Worm (Caenorhabditis elegans) whole organism, young adult: ENCODE results near the gene R01B10.3.

ENCODE experiments used
- B0261.1 ChIP-seq: sonication (generic microtip); optimal IDR thresholded peaks from 2 replicates; lab custom pipeline; 2016; ENCODE audit warnings: mild to moderate bottlenecking, missing genetic modification characterization, moderate library complexity, missing compliant biosample characterization
- F23B12.7 ChIP-seq: sonication (generic microtip); optimal IDR thresholded peaks from 2 replicates; lab custom pipeline; 2017; ENCODE audit warnings: missing genetic modification characterization, mild to moderate bottlenecking, missing compliant biosample characterization, antibody characterized with exemption, moderate library complexity; ENCODE audit not compliant: insufficient read depth
- F37B4.10 ChIP-seq: fragments of 200-800 bp; sonication (Bioruptor generic); IDR thresholded peaks from 2 replicates; pipeline ENCODE4 v1.3.6; 2022; ENCODE audit warnings: missing genetic modification characterization, missing compliant biosample characterization
- K12H6.12 ChIP-seq: fragments of 200-800 bp; sonication (Bioruptor generic); optimal IDR thresholded peaks from 2 replicates; lab custom pipeline; 2018; ENCODE audit warnings: mild to moderate bottlenecking, missing genetic modification characterization, missing compliant biosample characterization
- T07F8.4 ChIP-seq: sonication (generic microtip); optimal IDR thresholded peaks from 2 replicates; lab custom pipeline; 2016; ENCODE audit warnings: mild to moderate bottlenecking, missing genetic modification characterization, moderate library complexity, missing compliant biosample characterization
- Y67H2A.10 ChIP-seq: fragments of 200-800 bp; sonication (Bioruptor generic); conservative IDR thresholded peaks from 2 replicates; pipeline ENCODE4 v1.3.6; 2022; ENCODE audit warnings: missing genetic modification reagents, missing genetic modification characterization, missing compliant biosample characterization
- Y95B8A.8 ChIP-seq: fragments of 200-800 bp; sonication (Bioruptor generic); IDR thresholded peaks from 2 replicates; pipeline ENCODE4 v1.3.6; 2022; ENCODE audit warnings: missing genetic modification reagents, missing genetic modification characterization, missing compliant biosample characterization
- ama-1 ChIP-seq, 3 experiments: fragments of 150-350 bp in 1 of 3; sonication (generic microtip) in 2 of 3; optimal IDR thresholded peaks; 2 replicates each; lab custom pipeline; 2014 to 2018; ENCODE audit warnings: missing biosample characterization in 2 of 3, missing genetic modification characterization in 2 of 3, missing genetic modification reagents in 2 of 3
- aptf-2 ChIP-seq: fragments of 200-800 bp; sonication (Bioruptor generic); conservative IDR thresholded peaks from 2 replicates; pipeline ENCODE4 v1.3.6; 2022; ENCODE audit warnings: missing genetic modification reagents, missing genetic modification characterization, missing compliant biosample characterization
- aptf-3 ChIP-seq: fragments of 200-800 bp; sonication (Bioruptor generic); IDR thresholded peaks from 2 replicates; pipeline ENCODE4 v1.3.6; 2022; ENCODE audit warnings: missing genetic modification characterization, missing compliant biosample characterization
- atf-7 ChIP-seq: sonication (generic microtip); optimal IDR thresholded peaks from 2 replicates; lab custom pipeline; 2017; ENCODE audit warnings: mild to moderate bottlenecking, missing genetic modification characterization, missing compliant biosample characterization
- attf-5 ChIP-seq: fragments of 200-800 bp; sonication (Bioruptor generic); optimal IDR thresholded peaks from 2 replicates; lab custom pipeline; 2018; ENCODE audit warnings: mild to moderate bottlenecking, missing genetic modification characterization, missing compliant biosample characterization
- ccch-3 ChIP-seq: fragments of 200-800 bp; sonication (Bioruptor generic); optimal IDR thresholded peaks from 2 replicates; lab custom pipeline; 2018; ENCODE audit warnings: mild to moderate bottlenecking, missing genetic modification characterization, missing compliant biosample characterization
- cebp-1 ChIP-seq, 2 experiments: fragments of 200-800 bp in 1 of 2; sonication (Bioruptor generic) in 1 of 2; sonication (generic microtip) in 1 of 2; IDR thresholded peaks in 1 of 2; optimal IDR thresholded peaks in 1 of 2; 2 replicates each; pipeline versions ENCODE4 v1.3.6 to Lab custom; 2017 to 2022; ENCODE audit warnings: missing compliant biosample characterization in 2 of 2, missing genetic modification characterization in 2 of 2, mild to moderate bottlenecking in 1 of 2, missing genetic modification reagents in 1 of 2, moderate library complexity in 1 of 2
- cebp-2 ChIP-seq: fragments of 200-800 bp; sonication (Bioruptor generic); IDR thresholded peaks from 2 replicates; pipeline ENCODE4 v1.3.6; 2022; ENCODE audit warnings: missing genetic modification characterization, missing compliant biosample characterization
- ceh-27 ChIP-seq: fragments of 200-800 bp; sonication (Bioruptor generic); optimal IDR thresholded peaks from 2 replicates; lab custom pipeline; 2018; ENCODE audit warnings: mild to moderate bottlenecking, missing genetic modification characterization, moderate library complexity, missing compliant biosample characterization
- ceh-91 ChIP-seq: fragments of 200-800 bp; sonication (Bioruptor generic); IDR thresholded peaks from 2 replicates; pipeline ENCODE4 v1.3.6; 2022; ENCODE audit warnings: missing genetic modification reagents, missing genetic modification characterization, missing compliant biosample characterization
- egl-44 ChIP-seq: fragments of 200-800 bp; sonication (Bioruptor generic); IDR thresholded peaks from 2 replicates; pipeline ENCODE4 v1.3.6; 2022; ENCODE audit warnings: missing genetic modification reagents, missing genetic modification characterization, missing compliant biosample characterization
- hlh-26 ChIP-seq: fragments of 200-800 bp; sonication (Bioruptor generic); conservative IDR thresholded peaks from 2 replicates; pipeline ENCODE4 v1.3.6; 2022; ENCODE audit warnings: missing genetic modification reagents, missing genetic modification characterization, missing compliant biosample characterization
- hmg-1.2 ChIP-seq: fragments of 200-800 bp; sonication (Bioruptor generic); IDR thresholded peaks from 2 replicates; pipeline ENCODE4 v1.3.6; 2022; ENCODE audit warnings: missing genetic modification reagents, missing genetic modification characterization, missing compliant biosample characterization
- hsf-1 ChIP-seq: fragments of 200-800 bp; sonication (Bioruptor generic); IDR thresholded peaks from 2 replicates; pipeline ENCODE4 v1.3.6; 2022; ENCODE audit warnings: missing genetic modification reagents, missing genetic modification characterization, missing compliant biosample characterization
- let-526 ChIP-seq: fragments of 200-800 bp; sonication (Bioruptor generic); IDR thresholded peaks from 2 replicates; pipeline ENCODE4 v1.3.6; 2022; ENCODE audit warnings: missing genetic modification reagents, missing genetic modification characterization, missing compliant biosample characterization
- lin-26 ChIP-seq: fragments of 200-800 bp; sonication (Bioruptor generic); IDR thresholded peaks from 2 replicates; pipeline ENCODE4 v1.3.6; 2022; ENCODE audit warnings: missing genetic modification reagents, missing genetic modification characterization, missing compliant biosample characterization
- lsy-27 ChIP-seq: sonication (generic microtip); optimal IDR thresholded peaks from 2 replicates; lab custom pipeline; 2017; ENCODE audit warnings: missing genetic modification characterization, mild to moderate bottlenecking, missing compliant biosample characterization, antibody characterized with exemption, missing genotype, borderline replicate concordance; ENCODE audit not compliant: insufficient read depth
- madf-6 ChIP-seq: fragments of 200-800 bp; sonication (Bioruptor generic); IDR thresholded peaks from 2 replicates; pipeline ENCODE4 v1.3.6; 2022; ENCODE audit warnings: missing genetic modification reagents, missing genetic modification characterization, missing compliant biosample characterization
- madf-8 ChIP-seq: fragments of 200-800 bp; sonication (Bioruptor generic); conservative IDR thresholded peaks from 2 replicates; pipeline ENCODE4 v1.3.6; 2022; ENCODE audit warnings: missing genetic modification reagents, missing genetic modification characterization, missing compliant biosample characterization
- mcd-1 ChIP-seq: fragments of 200-800 bp; sonication (Bioruptor generic); IDR thresholded peaks from 2 replicates; pipeline ENCODE4 v1.3.6; 2022; ENCODE audit warnings: missing genetic modification reagents, missing genetic modification characterization, missing compliant biosample characterization
- mel-28 ChIP-seq: sonication (generic microtip); optimal IDR thresholded peaks from 2 replicates; lab custom pipeline; 2016; ENCODE audit warnings: borderline replicate concordance, mild to moderate bottlenecking, missing genetic modification characterization, missing compliant biosample characterization
- mxl-1 ChIP-seq: sonication (generic microtip); optimal IDR thresholded peaks from 2 replicates; lab custom pipeline; 2016; ENCODE audit warnings: missing genetic modification characterization, missing compliant biosample characterization
- nfya-1 ChIP-seq: sonication (generic microtip); optimal IDR thresholded peaks from 2 replicates; lab custom pipeline; 2017; ENCODE audit warnings: antibody characterized with exemption, missing compliant biosample characterization, missing genetic modification characterization, borderline replicate concordance; ENCODE audit not compliant: insufficient read depth
- nhr-90 ChIP-seq: sonication (generic microtip); optimal IDR thresholded peaks from 2 replicates; lab custom pipeline; 2016; ENCODE audit warnings: missing genotype, mild to moderate bottlenecking, missing genetic modification characterization, missing compliant biosample characterization
- rcor-1 ChIP-seq: fragments of 200-800 bp; sonication (Bioruptor generic); IDR thresholded peaks from 2 replicates; pipeline ENCODE4 v1.3.6; 2022; ENCODE audit warnings: missing genetic modification reagents, missing genetic modification characterization, missing compliant biosample characterization
- rec-8 ChIP-seq, 2 experiments: sonication (generic microtip); optimal IDR thresholded peaks; 2 replicates each; lab custom pipeline; 2016; ENCODE audit warnings: mild to moderate bottlenecking in 2 of 2, missing genetic modification characterization in 2 of 2, missing genetic modification reagents in 2 of 2, missing genotype in 2 of 2, missing biosample characterization in 1 of 2, missing compliant biosample characterization in 1 of 2, moderate library complexity in 1 of 2
- snpc-4 ChIP-seq, 5 experiments: fragments of 150-350 bp in 1 of 5; sonication (generic microtip) in 4 of 5; optimal IDR thresholded peaks; 2 replicates each; lab custom pipeline; 2014 to 2018; ENCODE audit warnings: missing genetic modification characterization in 5 of 5, missing biosample characterization in 3 of 5, antibody characterized with exemption in 2 of 5, mild to moderate bottlenecking in 2 of 5, missing compliant biosample characterization in 2 of 5, missing genotype in 2 of 5, moderate library complexity in 2 of 5, missing genetic modification reagents in 1 of 5
- somi-1 ChIP-seq: fragments of 200-800 bp; sonication (Bioruptor generic); optimal IDR thresholded peaks from 2 replicates; lab custom pipeline; 2018; ENCODE audit warnings: mild to moderate bottlenecking, missing genetic modification characterization, missing compliant biosample characterization
- tlf-1 ChIP-seq: fragments of 200-800 bp; sonication (Bioruptor generic); optimal IDR thresholded peaks from 2 replicates; lab custom pipeline; 2018; ENCODE audit warnings: mild to moderate bottlenecking, missing genetic modification characterization, missing compliant biosample characterization
- unc-130 ChIP-seq: sonication (generic microtip); optimal IDR thresholded peaks from 2 replicates; lab custom pipeline; 2016; ENCODE audit warnings: missing genetic modification reagents, missing genetic modification characterization, missing compliant biosample characterization
- unc-62 ChIP-seq: fragments of 150-350 bp; optimal IDR thresholded peaks from 2 replicates; lab custom pipeline; 2014; ENCODE audit warnings: missing biosample characterization, missing genetic modification reagents, missing genetic modification characterization
- xnd-1 ChIP-seq: sonication (generic microtip); optimal IDR thresholded peaks from 2 replicates; lab custom pipeline; 2016; ENCODE audit warnings: missing genotype, missing genetic modification reagents, missing genetic modification characterization, missing compliant biosample characterization
- ztf-25 ChIP-seq: fragments of 200-800 bp; sonication (Bioruptor generic); IDR thresholded peaks from 2 replicates; pipeline ENCODE4 v1.3.6; 2022; ENCODE audit warnings: missing genetic modification reagents, missing genetic modification characterization, missing compliant biosample characterization

Gene R01B10.3

ce11 chrV:6067112-6067511, 22.2 kb upstream of the R01B10.3 start, which contains the start of gene srh-10:
TSS of gene srh-10 (minus strand) at chrV:6067140.
- no peak for TF ChIP-seq ztf-25 (GFP tag; lab: Robert Waterston, UW)
- TF ChIP-seq hsf-1 (GFP tag; lab: Robert Waterston, UW), result no peak
- no peak for TF ChIP-seq Y67H2A.10
- TF ChIP-seq T07F8.4 (tag; lab: Kevin White, UChicago), result no peak
- TF ChIP-seq let-526, result no peak
- TF ChIP-seq madf-8 (GFP tag; lab: Robert Waterston, UW), result no peak
- no peak for TF ChIP-seq cebp-1 (GFP tag; IDR thresholded peaks at IDR 0.05; lab: Robert Waterston, UW)
- TF ChIP-seq cebp-1 (tag; optimal IDR thresholded peaks at IDR 0.05; lab: Kevin White, UChicago), result no peak
- TF ChIP-seq ceh-91 (GFP tag; lab: Robert Waterston, UW), result no peak
- no peak for TF ChIP-seq mel-28 (tag; lab: Kevin White, UChicago)
- no peak for TF ChIP-seq somi-1 (GFP tag; lab: Kevin White, UChicago)
- no peak for TF ChIP-seq lin-26 (GFP tag; lab: Robert Waterston, UW)
- TF ChIP-seq tlf-1 (GFP tag; lab: Kevin White, UChicago), result no peak
- no peak for TF ChIP-seq nhr-90 (tag; lab: Kevin White, UChicago)
- no peak for TF ChIP-seq unc-130 (GFP tag; lab: Kevin White, UChicago)
- TF ChIP-seq madf-6, result no peak
- TF ChIP-seq, all 124 proteins: peak for 0

ce11 chrV:6063330-6063729, 18.4 kb upstream of the R01B10.3 start, which contains the start of gene Y38A10A.2:
TSS of gene Y38A10A.2 (minus strand) at chrV:6063430.
- TF ChIP-seq lsy-27 (tag; lab: Kevin White, UChicago) (no peak), nfya-1 (tag; lab: Kevin White, UChicago) (no peak), rec-8 (tag; optimal IDR thresholded peaks at IDR 0.05; lab: Kevin White, UChicago) (no peak), xnd-1 (no peak), hmg-1.2 (no peak), aptf-3 (no peak), ccch-3 (GFP tag; lab: Kevin White, UChicago) (no peak), ztf-25 (GFP tag; lab: Robert Waterston, UW) (no peak), aptf-2 (GFP tag; lab: Robert Waterston, UW) (no peak), B0261.1 (tag; lab: Kevin White, UChicago) (no peak), K12H6.12 (tag; lab: Kevin White, UChicago) (no peak), mxl-1 (tag; lab: Kevin White, UChicago) (no peak)
- TF ChIP-seq, all 124 proteins: peak for 0

- no peak for TF ChIP-seq Y95B8A.8 (GFP tag; lab: Robert Waterston, UW)
- no peak for TF ChIP-seq cebp-2 (GFP tag; lab: Robert Waterston, UW)
- no peak for TF ChIP-seq ceh-27 (GFP tag; lab: Kevin White, UChicago)
- TF ChIP-seq, all 124 proteins: peak for 0
Measured at ce11 chrV:6055289-6055688, 10.4 kb upstream of the R01B10.3 start, which contains the start of gene srd-20. TSS of gene srd-20 (plus strand) at chrV:6055589.

- TF ChIP-seq ama-1 (optimal IDR thresholded peaks at IDR 0.05; lab: Kevin White, UChicago) (peak; percentile 10), ama-1 (GFP tag; optimal IDR thresholded peaks at IDR 0.05; lab: Kevin White, UChicago) (no peak), snpc-4 (GFP tag; optimal IDR thresholded peaks at IDR 0.05; lab: Kevin White, UChicago) (no peak), snpc-4 (tag; optimal IDR thresholded peaks at IDR 0.05; lab: Kevin White, UChicago) (peak in 3 of 4 experiments; percentile 7 to 79 (median 37)), F37B4.10 (GFP tag; lab: Robert Waterston, UW) (no peak), Y95B8A.8 (GFP tag; lab: Robert Waterston, UW) (0 out of 2 replicates have a peak, but pooled peaks have one; percentile 57), F23B12.7 (peak; percentile 84), mel-28 (tag; lab: Kevin White, UChicago) (no peak), egl-44 (GFP tag; lab: Robert Waterston, UW) (0 out of 2 replicates have a peak, but pooled peaks have one; percentile 38), attf-5 (GFP tag; lab: Kevin White, UChicago) (peak; percentile 90), ceh-27 (GFP tag; lab: Kevin White, UChicago) (peak; percentile 4), cebp-1 (GFP tag; IDR thresholded peaks at IDR 0.05; lab: Robert Waterston, UW) (peak; percentile 70), cebp-1 (tag; optimal IDR thresholded peaks at IDR 0.05; lab: Kevin White, UChicago) (peak; percentile 94), hlh-26 (GFP tag; lab: Robert Waterston, UW) (no peak), mcd-1 (peak; percentile 95), unc-62 (peak; percentile 65), hmg-1.2 (peak; percentile 86; the same call in 1 of the 2 replicates), atf-7 (tag; lab: Kevin White, UChicago) (no peak), rcor-1 (GFP tag; lab: Robert Waterston, UW) (peak; percentile 62)
Measured at ce11 chrV:6053188-6053687, 8.3 kb upstream of the R01B10.3 start, which contains the start of gene seip-1. TSS of gene seip-1 (minus strand) at chrV:6053238.
